Worm (Caenorhabditis elegans) whole organism, L1 larva: ENCODE data around the gene Y76B12C.6.
A peak's percentile ranks its signal among the peaks of the same experiment; 100 is the strongest.

Source experiments
- C04F5.9 ChIP-seq: sonication (generic microtip); optimal IDR thresholded peaks from 2 replicates; lab custom pipeline; 2016; ENCODE audit warnings: missing genetic modification characterization, missing compliant biosample characterization
- C16A3.4 ChIP-seq: fragments of 150-350 bp; optimal IDR thresholded peaks from 2 replicates; lab custom pipeline; 2014; ENCODE audit warnings: missing biosample characterization, missing genetic modification characterization
- F16B12.6 ChIP-seq: fragments of 150-350 bp; optimal IDR thresholded peaks from 2 replicates; lab custom pipeline; 2014; ENCODE audit warnings: missing biosample characterization, missing genetic modification characterization
- Y116A8C.19 ChIP-seq: sonication (generic microtip); optimal IDR thresholded peaks from 2 replicates; lab custom pipeline; 2016; ENCODE audit warnings: missing compliant biosample characterization, missing genetic modification characterization, borderline replicate concordance
- aha-1 ChIP-seq: fragments of 150-350 bp; optimal IDR thresholded peaks from 2 replicates; lab custom pipeline; 2014; ENCODE audit warnings: missing biosample characterization, missing genetic modification characterization
- alr-1 ChIP-seq: fragments of 200-800 bp; sonication (Bioruptor generic); optimal IDR thresholded peaks from 2 replicates; lab custom pipeline; 2018; ENCODE audit warnings: borderline replicate concordance, mild to moderate bottlenecking, missing genetic modification characterization, missing compliant biosample characterization
- aly-2 ChIP-seq: fragments of 150-350 bp; optimal IDR thresholded peaks from 2 replicates; lab custom pipeline; 2014; ENCODE audit warnings: missing biosample characterization, missing genetic modification characterization
- ama-1 ChIP-seq: fragments of 150-350 bp; optimal IDR thresholded peaks from 2 replicates; lab custom pipeline; 2014
- blmp-1 ChIP-seq: fragments of 150-350 bp; optimal IDR thresholded peaks from 2 replicates; lab custom pipeline; 2014; ENCODE audit warnings: missing biosample characterization, missing genetic modification characterization
- ceh-8 ChIP-seq: fragments of 200-800 bp; sonication (Bioruptor generic); optimal IDR thresholded peaks from 2 replicates; lab custom pipeline; 2018; ENCODE audit warnings: mild to moderate bottlenecking, missing genetic modification characterization, moderate library complexity, missing compliant biosample characterization
- ceh-82 ChIP-seq, 3 experiments: fragments of 150-350 bp in 1 of 3; sonication (generic microtip) in 2 of 3; optimal IDR thresholded peaks; 2 replicates each; lab custom pipeline; 2014 to 2017; ENCODE audit warnings: missing biosample characterization in 3 of 3, missing genetic modification characterization in 3 of 3
- ces-1 ChIP-seq: fragments of 150-350 bp; optimal IDR thresholded peaks from 2 replicates; lab custom pipeline; 2014; ENCODE audit warnings: missing biosample characterization, missing genetic modification reagents, missing genetic modification characterization
- efl-1 ChIP-seq, 4 experiments: fragments of 150-350 bp; optimal IDR thresholded peaks in 3 of 4; peaks in 1 of 4; 1 replicate in 1 of 4; 2 replicates in 3 of 4; lab custom pipeline; 2014; ENCODE audit warnings: missing biosample characterization in 2 of 4, missing genetic modification characterization in 2 of 4, missing genetic modification reagents in 2 of 4
- egl-27 ChIP-seq, 2 experiments: fragments of 150-350 bp in 1 of 2; sonication (generic microtip); optimal IDR thresholded peaks; 3 replicates each; lab custom pipeline; 2017 to 2018; ENCODE audit warnings: missing biosample characterization in 2 of 2, missing genetic modification characterization in 2 of 2, missing genetic modification reagents in 2 of 2
- elt-2 ChIP-seq: sonication (generic microtip); optimal IDR thresholded peaks from 2 replicates; lab custom pipeline; 2016; ENCODE audit warnings: missing genetic modification characterization, mild to moderate bottlenecking, inconsistent platforms, missing compliant biosample characterization, missing genetic modification reagents
- fkh-8 ChIP-seq: sonication (generic microtip); optimal IDR thresholded peaks from 2 replicates; lab custom pipeline; 2016; ENCODE audit warnings: mild to moderate bottlenecking, missing genetic modification characterization, missing compliant biosample characterization
- fos-1 ChIP-seq: fragments of 150-350 bp; optimal IDR thresholded peaks from 2 replicates; lab custom pipeline; 2014; ENCODE audit warnings: missing biosample characterization, missing genetic modification characterization
- grh-1 ChIP-seq: fragments of 200-800 bp; sonication (Bioruptor generic); IDR thresholded peaks from 2 replicates; pipeline ENCODE4 v1.3.6; 2022; ENCODE audit warnings: missing genetic modification reagents, missing genetic modification characterization, missing compliant biosample characterization
- hlh-4 ChIP-seq: sonication (generic microtip); optimal IDR thresholded peaks from 2 replicates; lab custom pipeline; 2016; ENCODE audit warnings: mild to moderate bottlenecking, missing genetic modification characterization, missing compliant biosample characterization
- irx-1 ChIP-seq: sonication (generic microtip); optimal IDR thresholded peaks from 2 replicates; lab custom pipeline; 2016; ENCODE audit warnings: missing genetic modification characterization, missing compliant biosample characterization
- isw-1 ChIP-seq: fragments of 200-800 bp; sonication (Bioruptor generic); IDR thresholded peaks from 2 replicates; pipeline ENCODE4 v1.3.6; 2022; ENCODE audit warnings: missing genetic modification characterization, missing compliant biosample characterization
- jun-1 ChIP-seq: fragments of 150-350 bp; optimal IDR thresholded peaks from 2 replicates; lab custom pipeline; 2014; ENCODE audit warnings: missing biosample characterization, missing genetic modification reagents, missing genetic modification characterization
- lin-14 ChIP-seq: fragments of 200-800 bp; sonication (Bioruptor generic); optimal IDR thresholded peaks from 2 replicates; lab custom pipeline; 2018; ENCODE audit warnings: mild to moderate bottlenecking, missing genetic modification characterization, moderate library complexity, missing compliant biosample characterization
- mdl-1 ChIP-seq, 2 experiments: fragments of 150-350 bp; optimal IDR thresholded peaks; 2 replicates each; lab custom pipeline; 2014 to 2017; ENCODE audit warnings: missing biosample characterization in 2 of 2, missing genetic modification characterization in 2 of 2, inconsistent platforms in 1 of 2
- mef-2 ChIP-seq: fragments of 150-350 bp; optimal IDR thresholded peaks from 2 replicates; lab custom pipeline; 2014; ENCODE audit warnings: missing biosample characterization, missing genetic modification characterization
- nhr-12 ChIP-seq: sonication (generic microtip); optimal IDR thresholded peaks from 2 replicates; lab custom pipeline; 2017; ENCODE audit warnings: missing biosample characterization, missing genetic modification characterization
- nhr-19 ChIP-seq: fragments of 200-800 bp; sonication (Bioruptor generic); conservative IDR thresholded peaks from 2 replicates; pipeline ENCODE4 v1.3.6; 2022; ENCODE audit warnings: missing genetic modification characterization, missing compliant biosample characterization
- nhr-20 ChIP-seq: sonication (generic microtip); optimal IDR thresholded peaks from 2 replicates; lab custom pipeline; 2016; ENCODE audit warnings: mild to moderate bottlenecking, missing genetic modification characterization, missing compliant biosample characterization
- nhr-237 ChIP-seq: fragments of 150-350 bp; optimal IDR thresholded peaks from 2 replicates; lab custom pipeline; 2014; ENCODE audit warnings: missing biosample characterization, missing genetic modification characterization
- nhr-28 ChIP-seq: fragments of 150-350 bp; optimal IDR thresholded peaks from 2 replicates; lab custom pipeline; 2014; ENCODE audit warnings: missing biosample characterization, missing genetic modification characterization
- nhr-76 ChIP-seq: sonication (generic microtip); optimal IDR thresholded peaks from 2 replicates; lab custom pipeline; 2017; ENCODE audit warnings: missing biosample characterization, missing genetic modification characterization
- nhr-77 ChIP-seq: fragments of 150-350 bp; optimal IDR thresholded peaks from 2 replicates; lab custom pipeline; 2014; ENCODE audit warnings: missing biosample characterization, missing genetic modification characterization
- nhr-84 ChIP-seq: sonication (generic microtip); optimal IDR thresholded peaks from 2 replicates; lab custom pipeline; 2017; ENCODE audit warnings: missing biosample characterization, missing genetic modification characterization
- nhr-85 ChIP-seq: sonication (generic microtip); peaks from one replicate; lab custom pipeline; 2016; ENCODE audit warnings: missing genetic modification characterization, inconsistent platforms, missing compliant biosample characterization
- pqm-1 ChIP-seq: sonication (generic microtip); optimal IDR thresholded peaks from 3 replicates; lab custom pipeline; 2017; ENCODE audit warnings: missing biosample characterization, missing genetic modification characterization
- rnt-1 ChIP-seq: sonication (generic microtip); optimal IDR thresholded peaks from 2 replicates; lab custom pipeline; 2016; ENCODE audit warnings: mild to moderate bottlenecking, missing genetic modification characterization, moderate library complexity, missing compliant biosample characterization
- skn-1 ChIP-seq: fragments of 150-350 bp; optimal IDR thresholded peaks from 2 replicates; lab custom pipeline; 2014; ENCODE audit warnings: missing biosample characterization, missing genetic modification characterization
- swsn-7 ChIP-seq: sonication (generic microtip); optimal IDR thresholded peaks from 2 replicates; lab custom pipeline; 2016; ENCODE audit warnings: missing genetic modification characterization, missing compliant biosample characterization
- unc-130 ChIP-seq: fragments of 150-350 bp; optimal IDR thresholded peaks from 2 replicates; lab custom pipeline; 2017; ENCODE audit warnings: missing biosample characterization, missing genetic modification characterization, inconsistent platforms
- unc-30 ChIP-seq: sonication (generic microtip); optimal IDR thresholded peaks from 2 replicates; lab custom pipeline; 2017; ENCODE audit warnings: missing biosample characterization, missing genetic modification characterization
- vab-15 ChIP-seq: sonication (generic microtip); optimal IDR thresholded peaks from 2 replicates; lab custom pipeline; 2017; ENCODE audit warnings: missing genotype, mild to moderate bottlenecking, missing genetic modification characterization, missing compliant biosample characterization
- xbp-1 ChIP-seq: sonication (generic microtip); optimal IDR thresholded peaks from 2 replicates; lab custom pipeline; 2016; ENCODE audit warnings: missing genetic modification characterization, missing compliant biosample characterization
- ztf-11 ChIP-seq, 2 experiments: sonication (generic microtip); optimal IDR thresholded peaks; 2 replicates each; lab custom pipeline; 2016 to 2017; ENCODE audit warnings: missing genetic modification characterization in 2 of 2, missing biosample characterization in 1 of 2, missing compliant biosample characterization in 1 of 2
- ztf-4 ChIP-seq: fragments of 150-350 bp; optimal IDR thresholded peaks from 2 replicates; lab custom pipeline; 2014; ENCODE audit warnings: missing biosample characterization, missing genetic modification characterization

The Y76B12C.6 gene

ce11 chrIV:1953132-1953629, 28.0 kb upstream of the Y76B12C.6 start, which contains the start of gene F52C12.2 (continued):
- TF ChIP-seq hlh-4 (no peak), unc-30 (tag; lab: Kevin White, UChicago) (no peak), grh-1 (GFP tag; lab: Robert Waterston, UW) (no peak), nhr-12 (tag; lab: Kevin White, UChicago) (no peak), unc-130 (tag; lab: Kevin White, UChicago) (no peak), lin-14 (GFP tag; lab: Kevin White, UChicago) (no peak), fkh-8 (peak; percentile 63), nhr-20 (tag; lab: Kevin White, UChicago) (peak; percentile 76), nhr-237 (tag; lab: Kevin White, UChicago) (no peak), rnt-1 (tag; lab: Kevin White, UChicago) (no peak), aha-1 (no peak), vab-15 (no peak), C04F5.9 (tag; lab: Kevin White, UChicago) (peak; percentile 36), egl-27 (tag; optimal IDR thresholded peaks at IDR 0.05; lab: Kevin White, UChicago) (no peak), efl-1 (optimal IDR thresholded peaks at IDR 0.05; lab: Kevin White, UChicago) (peak; percentile 48 to 85), efl-1 (GFP tag; optimal IDR thresholded peaks at IDR 0.05 in 1 of 2; lab: Kevin White, UChicago) (peak; percentile 86 to 98), mdl-1 (tag; optimal IDR thresholded peaks at IDR 0.05; lab: Kevin White, UChicago) (peak in 1 of 2 experiments; percentile 16), fos-1 (tag; lab: Kevin White, UChicago) (no peak), F16B12.6 (no peak), swsn-7 (tag; lab: Kevin White, UChicago) (peak; percentile 82), mef-2 (tag; lab: Kevin White, UChicago) (no peak), pqm-1 (no peak), ceh-8 (GFP tag; lab: Kevin White, UChicago) (no peak), nhr-76 (tag; lab: Kevin White, UChicago) (no peak), ceh-82 (tag; optimal IDR thresholded peaks at IDR 0.05; lab: Kevin White, UChicago) (peak; percentile 47 to 52 (median 48)), nhr-84 (no peak), nhr-77 (tag; lab: Kevin White, UChicago) (peak; percentile 14), ama-1 (no peak), ces-1 (GFP tag; lab: Kevin White, UChicago) (no peak), isw-1 (GFP tag; lab: Robert Waterston, UW) (peak; percentile 65), aly-2 (tag; lab: Kevin White, UChicago) (peak; percentile 19), nhr-85 (tag; lab: Kevin White, UChicago) (peak; percentile 83), C16A3.4 (tag; lab: Kevin White, UChicago) (peak; percentile 34), Y116A8C.19 (no peak), alr-1 (no peak), elt-2 (tag; lab: Kevin White, UChicago) (peak; percentile 23), jun-1 (tag; lab: Kevin White, UChicago) (no peak), nhr-28 (tag; lab: Kevin White, UChicago) (no peak)

ce11 chrIV:1956411-1956810, 24.8 kb upstream of the Y76B12C.6 start, which contains the start of gene F52C12.6:
F52C12.6 (plus strand) TSS chrIV:1956711.
- TF ChIP-seq skn-1 (tag; lab: Kevin White, UChicago), result no peak
- no peak for TF ChIP-seq isw-1 (GFP tag; lab: Robert Waterston, UW)
- TF ChIP-seq swsn-7 (tag; lab: Kevin White, UChicago), result no peak
- no peak for TF ChIP-seq xbp-1 (tag; lab: Kevin White, UChicago)
- TF ChIP-seq Y116A8C.19, result no peak
- no peak for TF ChIP-seq blmp-1
- TF ChIP-seq ztf-4, result no peak
- no peak for TF ChIP-seq nhr-19 (GFP tag; lab: Robert Waterston, UW)
- no peak for TF ChIP-seq ztf-11 (tag; optimal IDR thresholded peaks at IDR 0.05; lab: Kevin White, UChicago)
- TF ChIP-seq C04F5.9 (tag; lab: Kevin White, UChicago), result no peak
- no peak for TF ChIP-seq irx-1 (tag; lab: Kevin White, UChicago)
- TF ChIP-seq C16A3.4 (tag; lab: Kevin White, UChicago), result no peak
